Fruit fly (Drosophila melanogaster) whole organism, embryonic: Measurements from ENCODE around the gene bark.

Experiments used
- Awh ChIP-seq: fragments of 200-800 bp; sonication (Bioruptor generic); IDR thresholded peaks from 2 replicates; pipeline ENCODE4, ENCODE4 v1.3.6; 2022; ENCODE audit warnings: missing biosample characterization, missing genetic modification characterization
- CG10565 ChIP-seq: fragments of 200-800 bp; sonication (Bioruptor generic); optimal IDR thresholded peaks from 3 replicates; lab custom pipeline; 2016; ENCODE audit warnings: missing biosample characterization, mild to moderate bottlenecking, missing genetic modification characterization
- CG10979 ChIP-seq: fragments of 200-800 bp; sonication (Bioruptor generic); optimal IDR thresholded peaks from 2 replicates; lab custom pipeline; 2018; ENCODE audit warnings: missing biosample characterization, mild to moderate bottlenecking, missing genetic modification characterization, moderate library complexity
- CG11456 ChIP-seq: fragments of 200-800 bp; sonication (Bioruptor generic); IDR thresholded peaks from 3 replicates; pipeline ENCODE4 v1.3.6; 2022; ENCODE audit warnings: missing biosample characterization, missing genetic modification characterization
- CG12391 ChIP-seq: fragments of 200-800 bp; sonication (Bioruptor generic); optimal IDR thresholded peaks from 3 replicates; lab custom pipeline; 2018; ENCODE audit warnings: missing biosample characterization, mild to moderate bottlenecking, missing genetic modification characterization, moderate library complexity
- CG13296 ChIP-seq: fragments of 200-800 bp; sonication (Bioruptor generic); optimal IDR thresholded peaks from 3 replicates; lab custom pipeline; 2018; ENCODE audit warnings: missing biosample characterization, mild to moderate bottlenecking, missing genetic modification characterization
- CG13624 ChIP-seq: fragments of 200-800 bp; sonication (Bioruptor generic); optimal IDR thresholded peaks from 2 replicates; lab custom pipeline; 2016; ENCODE audit warnings: missing biosample characterization, missing genetic modification characterization
- CG1529 ChIP-seq: fragments of 200-800 bp; sonication (Bioruptor generic); optimal IDR thresholded peaks from 3 replicates; lab custom pipeline; 2018; ENCODE audit warnings: missing biosample characterization, missing genetic modification characterization
- CG15479 ChIP-seq: fragments of 200-800 bp; sonication (Bioruptor generic); optimal IDR thresholded peaks from 3 replicates; lab custom pipeline; 2019; ENCODE audit warnings: missing biosample characterization, mild to moderate bottlenecking, missing genetic modification characterization, moderate library complexity
- CG15601 ChIP-seq: fragments of 200-800 bp; sonication (Bioruptor generic); optimal IDR thresholded peaks from 3 replicates; lab custom pipeline; 2019; ENCODE audit warnings: missing biosample characterization, mild to moderate bottlenecking, missing genetic modification characterization, moderate library complexity
- CG15696 ChIP-seq: fragments of 200-800 bp; sonication (Bioruptor generic); optimal IDR thresholded peaks from 2 replicates; lab custom pipeline; 2019; ENCODE audit warnings: missing biosample characterization, mild to moderate bottlenecking, missing genetic modification characterization, moderate library complexity
- CG16863 ChIP-seq: fragments of 200-800 bp; sonication (Bioruptor generic); optimal IDR thresholded peaks from 3 replicates; lab custom pipeline; 2016; ENCODE audit warnings: missing biosample characterization, missing genetic modification characterization
- CG17359 ChIP-seq: fragments of 200-800 bp; sonication (Bioruptor generic); optimal IDR thresholded peaks from 3 replicates; lab custom pipeline; 2018; ENCODE audit warnings: missing biosample characterization, mild to moderate bottlenecking, missing genetic modification characterization, moderate library complexity
- CG34422 ChIP-seq: fragments of 200-800 bp; sonication (Bioruptor generic); IDR thresholded peaks from 3 replicates; pipeline ENCODE4 v1.3.6; 2022; ENCODE audit warnings: missing biosample characterization, missing genetic modification characterization
- CG4360 ChIP-seq: fragments of 200-800 bp; sonication (Bioruptor generic); IDR thresholded peaks from 2 replicates; pipeline ENCODE4 v1.3.6; 2022; ENCODE audit warnings: missing biosample characterization, missing genetic modification characterization
- CG5245 ChIP-seq: fragments of 200-800 bp; sonication (Bioruptor generic); optimal IDR thresholded peaks from 3 replicates; lab custom pipeline; 2016; ENCODE audit warnings: missing biosample characterization, missing genetic modification characterization
- CG6791 ChIP-seq: fragments of 200-800 bp; sonication (Bioruptor generic); IDR thresholded peaks from 3 replicates; pipeline ENCODE4 v1.3.6; 2022; ENCODE audit warnings: missing biosample characterization, missing genetic modification characterization; ENCODE audit not compliant: partially characterized antibody
- CG8089 ChIP-seq: fragments of 200-800 bp; sonication (Bioruptor generic); optimal IDR thresholded peaks from 3 replicates; lab custom pipeline; 2016; ENCODE audit warnings: missing biosample characterization, missing genetic modification characterization
- CG8924 ChIP-seq: fragments of 200-800 bp; optimal IDR thresholded peaks from 3 replicates; lab custom pipeline; 2019; ENCODE audit warnings: missing biosample characterization, mild to moderate bottlenecking, missing genetic modification characterization, moderate library complexity
- Camta ChIP-seq: fragments of 200-800 bp; sonication (Bioruptor generic); optimal IDR thresholded peaks from 2 replicates; lab custom pipeline; 2016; ENCODE audit warnings: missing biosample characterization, missing genetic modification characterization
- Doc3 ChIP-seq: fragments of 200-800 bp; sonication (Bioruptor generic); IDR thresholded peaks from 3 replicates; pipeline ENCODE4 v1.3.6; 2022; ENCODE audit warnings: missing biosample characterization, missing genetic modification characterization; ENCODE audit not compliant: partially characterized antibody
- ERR ChIP-seq: fragments of 200-800 bp; sonication (Bioruptor generic); optimal IDR thresholded peaks from 2 replicates; lab custom pipeline; 2016; ENCODE audit warnings: missing biosample characterization, missing genetic modification characterization
- H2.0 ChIP-seq: fragments of 200-800 bp; sonication (Bioruptor generic); IDR thresholded peaks from 2 replicates; pipeline ENCODE4 v1.3.6; 2022; ENCODE audit warnings: missing biosample characterization, missing genetic modification characterization
- HLHmδ ChIP-seq: fragments of 200-800 bp; sonication (Bioruptor generic); optimal IDR thresholded peaks from 2 replicates; lab custom pipeline; 2018; ENCODE audit warnings: missing biosample characterization, mild to moderate bottlenecking, missing genetic modification characterization, moderate library complexity
- Meics ChIP-seq: fragments of 200-800 bp; sonication (Bioruptor generic); optimal IDR thresholded peaks from 2 replicates; lab custom pipeline; 2017; ENCODE audit warnings: missing biosample characterization, mild to moderate bottlenecking, missing genetic modification characterization
- Ptx1 ChIP-seq: fragments of 200-800 bp; sonication (Bioruptor generic); IDR thresholded peaks from 2 replicates; pipeline ENCODE4 v1.3.6; 2022; ENCODE audit warnings: missing biosample characterization, missing genetic modification characterization
- Ravus ChIP-seq: fragments of 200-800 bp; sonication (Bioruptor generic); IDR thresholded peaks from 2 replicates; pipeline ENCODE4 v1.3.6; 2022; ENCODE audit warnings: missing biosample characterization, missing genetic modification characterization
- cas ChIP-seq: fragments of 200-800 bp; sonication (Bioruptor generic); IDR thresholded peaks from 2 replicates; pipeline ENCODE4 v1.3.6; 2022; ENCODE audit warnings: missing biosample characterization, missing genetic modification characterization
- crc ChIP-seq: fragments of 200-800 bp; sonication (Bioruptor generic); optimal IDR thresholded peaks from 2 replicates; lab custom pipeline; 2016; ENCODE audit warnings: missing biosample characterization, missing genetic modification characterization
- dmrt11E ChIP-seq: fragments of 200-800 bp; sonication (Bioruptor generic); optimal IDR thresholded peaks from 3 replicates; lab custom pipeline; 2018; ENCODE audit warnings: missing biosample characterization, mild to moderate bottlenecking, missing genetic modification characterization, moderate library complexity
- emc ChIP-seq: fragments of 200-800 bp; sonication (Bioruptor generic); optimal IDR thresholded peaks from 2 replicates; lab custom pipeline; 2016; ENCODE audit warnings: missing biosample characterization, missing genetic modification characterization
- eve ChIP-seq, 2 experiments: fragments of >200 bp; optimal IDR thresholded peaks; 2 replicates each; lab custom pipeline; 2017; ENCODE audit warnings: missing biosample characterization in 2 of 2, missing genetic modification characterization in 2 of 2
- gro ChIP-seq: fragments of 200-800 bp; sonication (Bioruptor generic); optimal IDR thresholded peaks from 2 replicates; lab custom pipeline; 2016; ENCODE audit warnings: missing biosample characterization, missing genetic modification characterization
- gsb ChIP-seq: fragments of 200-800 bp; sonication (Bioruptor generic); IDR thresholded peaks from 2 replicates; pipeline ENCODE4 v1.3.6; 2022; ENCODE audit warnings: missing biosample characterization, missing genetic modification characterization
- klu ChIP-seq: fragments of 200-800 bp; sonication (Bioruptor generic); IDR thresholded peaks from 2 replicates; pipeline ENCODE4 v1.3.6; 2022; ENCODE audit warnings: missing biosample characterization, missing genetic modification characterization
- lab ChIP-seq: fragments of 200-800 bp; sonication (Bioruptor generic); optimal IDR thresholded peaks from 3 replicates; lab custom pipeline; 2017; ENCODE audit warnings: missing biosample characterization, missing genetic modification characterization, mild to moderate bottlenecking, moderate library complexity, missing genetic modification reagents
- lbe ChIP-seq: fragments of 200-800 bp; sonication (Bioruptor generic); optimal IDR thresholded peaks from 2 replicates; lab custom pipeline; 2016; ENCODE audit warnings: missing biosample characterization, mild to moderate bottlenecking, missing genetic modification characterization
- lilli ChIP-seq: fragments of 200-800 bp; sonication (Bioruptor generic); optimal IDR thresholded peaks from 3 replicates; lab custom pipeline; 2016; ENCODE audit warnings: missing biosample characterization, missing genetic modification characterization
- pnt ChIP-seq: fragments of 200-800 bp; sonication (Bioruptor generic); optimal IDR thresholded peaks from 3 replicates; lab custom pipeline; 2016; ENCODE audit warnings: missing biosample characterization, missing genetic modification characterization
- ro ChIP-seq: fragments of 200-800 bp; sonication (Bioruptor generic); IDR thresholded peaks from 2 replicates; pipeline ENCODE4 v1.3.6; 2022; ENCODE audit warnings: missing biosample characterization, missing genetic modification characterization
- sc ChIP-seq, 3 experiments: fragments of >200 bp in 2 of 3; fragments of 200-800 bp in 1 of 3; sonication (Bioruptor generic) in 1 of 3; optimal IDR thresholded peaks; 2 replicates in 2 of 3; 3 replicates in 1 of 3; lab custom pipeline; 2017; ENCODE audit warnings: mild to moderate bottlenecking in 1 of 3, missing biosample characterization in 1 of 3, missing genetic modification characterization in 1 of 3, missing genetic modification reagents in 1 of 3
- scrt ChIP-seq: fragments of 200-800 bp; sonication (Bioruptor generic); optimal IDR thresholded peaks from 2 replicates; lab custom pipeline; 2018; ENCODE audit warnings: missing biosample characterization, mild to moderate bottlenecking, missing genetic modification characterization, moderate library complexity
- slou ChIP-seq: fragments of 200-800 bp; sonication (Bioruptor generic); optimal IDR thresholded peaks from 3 replicates; lab custom pipeline; 2016; ENCODE audit warnings: missing biosample characterization, missing genetic modification characterization
- sna ChIP-seq: fragments of 200-800 bp; sonication (Bioruptor generic); IDR thresholded peaks from 2 replicates; pipeline ENCODE4 v1.3.6; 2022; ENCODE audit warnings: missing biosample characterization, missing genetic modification characterization; ENCODE audit not compliant: partially characterized antibody
- sqz ChIP-seq: fragments of 200-800 bp; sonication (Bioruptor generic); optimal IDR thresholded peaks from 3 replicates; lab custom pipeline; 2018; ENCODE audit warnings: missing biosample characterization, mild to moderate bottlenecking, missing genetic modification characterization
- sug ChIP-seq: fragments of 200-800 bp; optimal IDR thresholded peaks from 2 replicates; lab custom pipeline; 2019; ENCODE audit warnings: missing biosample characterization, mild to moderate bottlenecking, missing genetic modification characterization, moderate library complexity
- tio ChIP-seq: fragments of 200-800 bp; sonication (Bioruptor generic); optimal IDR thresholded peaks from 2 replicates; lab custom pipeline; 2017; ENCODE audit warnings: missing biosample characterization, missing genetic modification characterization, inconsistent platforms
- zf30C ChIP-seq: fragments of 200-800 bp; sonication (Bioruptor generic); optimal IDR thresholded peaks from 3 replicates; lab custom pipeline; 2018; ENCODE audit warnings: missing biosample characterization, mild to moderate bottlenecking, missing genetic modification characterization
- zfh1 ChIP-seq: fragments of 200-800 bp; sonication (Bioruptor generic); IDR thresholded peaks from 3 replicates; pipeline ENCODE4 v1.3.6; 2022; ENCODE audit warnings: missing biosample characterization, missing genetic modification characterization

Gene bark

DNA sequence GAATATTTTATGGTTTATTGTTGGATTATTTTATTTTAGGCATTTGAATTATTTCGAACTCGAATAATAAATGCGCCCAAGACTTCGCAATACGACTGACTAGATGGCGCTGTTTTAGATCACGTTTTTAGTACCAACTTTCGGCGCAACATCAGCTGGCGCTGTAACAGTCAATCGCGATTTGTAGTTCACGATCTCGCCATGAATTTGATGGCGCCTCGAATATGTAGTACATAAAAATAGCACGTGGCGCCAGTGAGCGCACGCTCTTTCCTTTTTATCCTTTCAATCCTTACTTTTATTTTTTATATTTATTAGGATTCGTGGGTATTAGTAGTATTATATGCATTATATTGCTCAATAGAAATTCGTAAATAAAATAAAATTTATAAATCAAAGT is 721 bp upstream of the bark start (continued):
- TF ChIP-seq lab (peak; percentile 50), CG15696 (peak; percentile 80), gro (GFP tag; lab: Kevin White, UChicago) (peak; percentile 29), sna (GFP tag; lab: Robert Waterston, UW) (no peak), Doc3 (no peak), CG16863 (GFP tag; lab: Kevin White, UChicago) (peak; percentile 75), CG11456 (GFP tag; lab: Robert Waterston, UW) (peak; percentile 99), zfh1 (GFP tag; lab: Robert Waterston, UW) (peak; percentile 95), ERR (no peak), dmrt11E (peak; percentile 67), CG8089 (GFP tag; lab: Kevin White, UChicago) (peak; percentile 80), sug (tag; lab: Kevin White, UChicago) (peak; percentile 59), eve (GFP tag; optimal IDR thresholded peaks at IDR 0.05; lab: Kevin White, UChicago) (no peak), sqz (no peak), lbe (GFP tag; lab: Kevin White, UChicago) (peak; percentile 9), CG34422 (GFP tag; lab: Robert Waterston, UW) (peak; percentile 83), crc (GFP tag; lab: Kevin White, UChicago) (no peak), pnt (peak; percentile 49), CG17359 (tag; lab: Kevin White, UChicago) (peak; percentile 71), Camta (GFP tag; lab: Kevin White, UChicago) (peak; percentile 82), Meics (GFP tag; lab: Kevin White, UChicago) (peak; percentile 60), CG13296 (GFP tag; lab: Kevin White, UChicago) (no peak), HLHmδ (peak; percentile 74), CG4360 (GFP tag; lab: Robert Waterston, UW) (peak; percentile 46; the same call in 1 of the 2 replicates), CG13624 (GFP tag; lab: Kevin White, UChicago) (peak; percentile 32), emc (GFP tag; lab: Kevin White, UChicago) (peak; percentile 16), CG5245 (GFP tag; lab: Kevin White, UChicago) (peak; percentile 75), Ptx1 (GFP tag; lab: Robert Waterston, UW) (peak; percentile 91), cas (GFP tag; lab: Robert Waterston, UW) (no peak), CG1529 (peak; percentile 47), CG6791 (GFP tag; lab: Robert Waterston, UW) (0 out of 3 replicates have a peak, but pooled peaks have one; percentile 5), scrt (GFP tag; lab: Kevin White, UChicago) (no peak), H2.0 (GFP tag; lab: Robert Waterston, UW) (peak; percentile 75), gsb (GFP tag; lab: Robert Waterston, UW) (0 out of 2 replicates have a peak, but pooled peaks have one; percentile 48), sc (optimal IDR thresholded peaks at IDR 0.05; lab: Kevin White, UChicago) (no peak), sc (GFP tag; optimal IDR thresholded peaks at IDR 0.05; lab: Kevin White, UChicago) (peak; percentile 68), ro (peak; percentile 73), CG10565 (no peak), CG15479 (GFP tag; lab: Kevin White, UChicago) (no peak), CG15601 (tag; lab: Kevin White, UChicago) (peak; percentile 60), zf30C (GFP tag; lab: Kevin White, UChicago) (no peak), klu (GFP tag; lab: Robert Waterston, UW) (peak; percentile 30; the same call in 1 of the 2 replicates), CG12391 (tag; lab: Kevin White, UChicago) (peak; percentile 69), CG10979 (tag; lab: Kevin White, UChicago) (peak; percentile 40), lilli (GFP tag; lab: Kevin White, UChicago) (peak; percentile 80), Awh (GFP tag; lab: Robert Waterston, UW) (peak; percentile 86), CG8924 (tag; lab: Kevin White, UChicago) (peak; percentile 29), Ravus (GFP tag; lab: Robert Waterston, UW) (no peak), tio (GFP tag; lab: Kevin White, UChicago) (peak; percentile 68), slou (GFP tag; lab: Kevin White, UChicago) (no peak)
